Fruit fly (Drosophila melanogaster): ENCODE results near the gene Arr2.

The Arr2 gene

DNA sequence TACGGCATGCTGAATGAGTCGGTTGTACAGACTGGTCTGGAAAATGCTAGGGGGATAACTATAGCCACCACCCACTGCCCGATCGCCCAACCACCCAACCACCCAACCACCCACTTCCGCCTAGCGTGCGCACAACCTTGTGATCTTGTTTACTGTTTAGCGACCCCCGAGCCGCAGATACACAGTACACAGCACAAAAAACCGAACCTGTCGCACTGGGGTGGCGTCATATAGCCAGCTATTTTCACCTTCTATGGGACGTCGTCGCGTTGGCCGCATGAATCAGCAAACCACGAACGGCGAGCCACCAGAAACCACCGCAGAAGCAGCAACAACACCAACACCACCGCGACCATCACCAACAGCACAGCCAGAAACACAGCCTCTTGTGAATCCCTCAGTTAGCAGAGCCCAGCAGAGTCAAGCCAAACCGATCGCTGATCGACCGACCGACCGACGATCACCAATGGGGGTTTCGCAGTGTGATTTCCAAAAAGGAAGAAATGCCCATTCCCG is 26.4 kb upstream of the Arr2 start (continued):
- no peak for TF ChIP-seq Bteb2 (GFP tag; optimal IDR thresholded peaks at IDR 0.05)
- no peak for TF ChIP-seq D19B (GFP tag; optimal IDR thresholded peaks at IDR 0.05)
- no peak for TF ChIP-seq CG14050 (GFP tag; IDR thresholded peaks at IDR 0.05)
- TF ChIP-seq abd-A (tag; optimal IDR thresholded peaks at IDR 0.05), result no peak
- TF ChIP-seq CG13424 (tag; optimal IDR thresholded peaks at IDR 0.05), result no peak
- no peak for TF ChIP-seq gro (GFP tag; optimal IDR thresholded peaks at IDR 0.05)
- TF ChIP-seq Neu2 (GFP tag; optimal IDR thresholded peaks at IDR 0.05; ENCODE audit: borderline replicate concordance), result no peak
- TF ChIP-seq CG1832 (GFP tag; optimal IDR thresholded peaks at IDR 0.05), result peak; percentile 7
- no peak for TF ChIP-seq CoRest (tag; optimal IDR thresholded peaks at IDR 0.05)
- TF ChIP-seq Hr78 (GFP tag; optimal IDR thresholded peaks at IDR 0.05), result no peak
- TF ChIP-seq az2 (GFP tag; optimal IDR thresholded peaks at IDR 0.05), result no peak
- no peak for TF ChIP-seq CG30403 (GFP tag; optimal IDR thresholded peaks at IDR 0.05)
- TF ChIP-seq CG4360 (GFP tag; IDR thresholded peaks at IDR 0.05), result no peak
- no peak for TF ChIP-seq CG11695 (GFP tag; IDR thresholded peaks at IDR 0.05)
- no peak for TF ChIP-seq CG8944 (GFP tag; optimal IDR thresholded peaks at IDR 0.05)
- no peak for TF ChIP-seq E2f2 (GFP tag; IDR thresholded peaks at IDR 0.05)

DNA sequence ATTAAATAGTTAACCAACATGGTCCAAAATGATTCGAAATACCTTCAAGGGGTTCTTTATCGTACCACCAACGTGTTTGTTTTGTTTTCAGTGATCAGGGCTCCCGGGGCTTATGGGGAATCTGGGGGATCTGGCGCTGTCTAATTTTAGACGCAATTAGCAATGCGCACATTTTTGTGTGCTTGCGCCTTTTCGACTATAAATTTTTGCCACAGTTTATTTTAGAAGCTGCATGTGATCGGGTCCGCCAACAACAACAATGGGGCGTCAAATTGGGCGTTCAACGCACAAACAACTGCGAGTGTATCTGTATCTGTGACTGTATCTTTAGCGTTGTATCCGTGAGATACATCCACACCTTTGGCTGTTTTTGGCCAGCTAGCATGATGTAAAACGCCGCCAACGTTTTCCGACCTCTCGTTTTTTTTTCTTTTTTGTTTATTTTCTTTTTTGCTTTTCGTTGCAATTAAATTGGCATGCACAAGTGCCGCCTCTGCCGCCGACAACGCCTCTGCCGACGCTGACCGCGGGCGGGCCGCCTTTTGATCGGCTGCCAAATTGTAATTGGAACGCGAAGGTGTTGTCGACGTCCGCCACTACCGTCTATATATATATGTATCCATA is 24.8 kb upstream of the Arr2 start:
- no peak for TF ChIP-seq CG16813 (GFP tag; IDR thresholded peaks at IDR 0.05; ENCODE audit: partially characterized antibody)
- TF ChIP-seq Ets65A (GFP tag), result peak; percentile 52
- no peak for TF ChIP-seq fd96Cb (tag; optimal IDR thresholded peaks at IDR 0.05)
- no peak for TF ChIP-seq abd-A (tag; optimal IDR thresholded peaks at IDR 0.05)
- no peak for TF ChIP-seq Ets97D (GFP tag; optimal IDR thresholded peaks at IDR 0.05)
- peak; percentile 4 for TF ChIP-seq gem (tag; optimal IDR thresholded peaks at IDR 0.05)
- peak in 1 of 2 experiments; percentile 19 for TF ChIP-seq Pdp1 (GFP tag; optimal IDR thresholded peaks at IDR 0.05)
- TF ChIP-seq trh (GFP tag; optimal IDR thresholded peaks at IDR 0.05), result no peak
- TF ChIP-seq Gug (GFP tag; IDR thresholded peaks at IDR 0.05), result no peak
- no peak for TF ChIP-seq CG4404 (GFP tag; IDR thresholded peaks at IDR 0.05)
- TF ChIP-seq repo (GFP tag; optimal IDR thresholded peaks at IDR 0.05), result no peak
- no peak for TF ChIP-seq Hmr (GFP tag; optimal IDR thresholded peaks at IDR 0.05)
- TF ChIP-seq Drgx (GFP tag; IDR thresholded peaks at IDR 0.05), result peak; percentile 57
- no peak for TF ChIP-seq CG1832 (GFP tag; optimal IDR thresholded peaks at IDR 0.05)
- peak; percentile 43; the same call in 1 of the 2 replicates for TF ChIP-seq rib (GFP tag; IDR thresholded peaks at IDR 0.05)
- TF ChIP-seq sd (tag; optimal IDR thresholded peaks at IDR 0.05), result peak; percentile 52
- no peak for TF ChIP-seq CG5953 (GFP tag; IDR thresholded peaks at IDR 0.05)
- TF ChIP-seq p53 (GFP tag; optimal IDR thresholded peaks at IDR 0.05), result no peak
- TF ChIP-seq CG15479 (GFP tag; optimal IDR thresholded peaks at IDR 0.05), result no peak
- no peak for TF ChIP-seq Rfx (GFP tag; IDR thresholded peaks at IDR 0.05)
- TF ChIP-seq Adf1 (GFP tag; IDR thresholded peaks at IDR 0.05), result peak; percentile 49
- TF ChIP-seq CG17385 (GFP tag; optimal IDR thresholded peaks at IDR 0.05), result no peak
- no peak for TF ChIP-seq nmo (GFP tag; optimal IDR thresholded peaks at IDR 0.05)
- no peak for TF ChIP-seq zen2 (GFP tag; IDR thresholded peaks at IDR 0.05; ENCODE audit: partially characterized antibody)
- no peak for TF ChIP-seq Oaz (GFP tag; IDR thresholded peaks at IDR 0.05)
- peak; percentile 53; the same call in 1 of the 2 replicates for TF ChIP-seq CG32767 (GFP tag; IDR thresholded peaks at IDR 0.05)
- TF ChIP-seq CG10267 (tag; optimal IDR thresholded peaks at IDR 0.05), result no peak
- no peak for TF ChIP-seq CG43689 (GFP tag; IDR thresholded peaks at IDR 0.05)
- no peak for TF ChIP-seq CG17328 (GFP tag; IDR thresholded peaks at IDR 0.05)
- TF ChIP-seq CG8765 (GFP tag; IDR thresholded peaks at IDR 0.05), result peak; percentile 10; the same call in 1 of the 2 replicates
- 0 out of 3 replicates have a peak, but pooled peaks have one; percentile 20 for TF ChIP-seq CG6791 (GFP tag; IDR thresholded peaks at IDR 0.05; ENCODE audit: partially characterized antibody)
- no peak for TF ChIP-seq CG14050 (GFP tag; IDR thresholded peaks at IDR 0.05)
- TF ChIP-seq ftz-f1 (GFP tag; optimal IDR thresholded peaks at IDR 0.05), result no peak
- TF ChIP-seq ken (GFP tag; IDR thresholded peaks at IDR 0.05), result no peak
- no peak for TF ChIP-seq CG2129 (GFP tag; IDR thresholded peaks at IDR 0.05; ENCODE audit: partially characterized antibody)
- TF ChIP-seq CG12769 (tag; optimal IDR thresholded peaks at IDR 0.05), result peak; percentile 53

Measured in whole organism, embryonic.